Fruit fly (Drosophila melanogaster): Measurements from ENCODE around the gene slp2.

The slp2 gene

dm6 chr2L:3880048-3880447, 43.4 kb downstream of the slp2 start (continued):
- TF ChIP-seq CG8944 (GFP tag; optimal IDR thresholded peaks at IDR 0.05) = no peak
- peak; percentile 55 for TF ChIP-seq sens (GFP tag)
- no peak for TF ChIP-seq CG11398 (GFP tag; optimal IDR thresholded peaks at IDR 0.05)
- TF ChIP-seq Pdp1 (GFP tag; optimal IDR thresholded peaks at IDR 0.05) = peak in 1 of 2 experiments; percentile 7
- no peak for TF ChIP-seq CG6689 (GFP tag; IDR thresholded peaks at IDR 0.05)
- no peak for TF ChIP-seq yki (optimal IDR thresholded peaks at IDR 0.05)
- TF ChIP-seq CG9797 (GFP tag; optimal IDR thresholded peaks at IDR 0.05) = no peak
- TF ChIP-seq CG33557 (GFP tag; optimal IDR thresholded peaks at IDR 0.05) = no peak
- no peak for TF ChIP-seq Sry-β (GFP tag; optimal IDR thresholded peaks at IDR 0.05)
- no peak for TF ChIP-seq CG13296 (GFP tag; optimal IDR thresholded peaks at IDR 0.05)
- no peak for TF ChIP-seq pan (optimal IDR thresholded peaks at IDR 0.05)
- peak in 1 of 2 experiments; percentile 25 for TF ChIP-seq pan (GFP tag; optimal IDR thresholded peaks at IDR 0.05 in 1 of 2, IDR thresholded peaks at IDR 0.05 in 1 of 2)
- no peak for TF ChIP-seq CG3995 (GFP tag; optimal IDR thresholded peaks at IDR 0.05)
- TF ChIP-seq CG13894 (tag; optimal IDR thresholded peaks at IDR 0.05) = no peak
- TF ChIP-seq Ssrp (tag; optimal IDR thresholded peaks at IDR 0.05) = no peak
- no peak for TF ChIP-seq Dip2 (GFP tag; IDR thresholded peaks at IDR 0.05)
- no peak for TF ChIP-seq CG16863 (GFP tag; optimal IDR thresholded peaks at IDR 0.05)
- peak; percentile 76 for TF ChIP-seq lab (GFP tag; optimal IDR thresholded peaks at IDR 0.05)
- no peak for TF ChIP-seq tup (GFP tag; optimal IDR thresholded peaks at IDR 0.05)
- no peak for TF ChIP-seq CG12942 (GFP tag; optimal IDR thresholded peaks at IDR 0.05)
- TF ChIP-seq Spps (tag; optimal IDR thresholded peaks at IDR 0.05) = no peak
- no peak for TF ChIP-seq CG17802 (tag; optimal IDR thresholded peaks at IDR 0.05)
- peak; percentile 67 for TF ChIP-seq CG3281 (GFP tag; optimal IDR thresholded peaks at IDR 0.05)
- no peak for TF ChIP-seq Sox102F (GFP tag; optimal IDR thresholded peaks at IDR 0.05)
- TF ChIP-seq Meics (GFP tag; optimal IDR thresholded peaks at IDR 0.05) = peak; percentile 66
- no peak for TF ChIP-seq Hey (tag; optimal IDR thresholded peaks at IDR 0.05)
- no peak for TF ChIP-seq ham (GFP tag; IDR thresholded peaks at IDR 0.05)
- TF ChIP-seq Ptx1 (GFP tag; IDR thresholded peaks at IDR 0.05) = no peak
- no peak for TF ChIP-seq Nf-YA (GFP tag; IDR thresholded peaks at IDR 0.05)
- no peak for TF ChIP-seq pho (GFP tag; optimal IDR thresholded peaks at IDR 0.05)
- peak; percentile 35 for TF ChIP-seq CG2712 (tag; optimal IDR thresholded peaks at IDR 0.05)
- TF ChIP-seq Six4 (GFP tag; optimal IDR thresholded peaks at IDR 0.05) = no peak
- TF ChIP-seq Ets97D (GFP tag; optimal IDR thresholded peaks at IDR 0.05) = no peak
- no peak for TF ChIP-seq chif (GFP tag; optimal IDR thresholded peaks at IDR 0.05)
- no peak for TF ChIP-seq CG5180 (GFP tag; optimal IDR thresholded peaks at IDR 0.05)
- peak; percentile 17 for TF ChIP-seq nmo (GFP tag; optimal IDR thresholded peaks at IDR 0.05)
- TF ChIP-seq nom (GFP tag; optimal IDR thresholded peaks at IDR 0.05) = no peak
- TF ChIP-seq seq (GFP tag; IDR thresholded peaks at IDR 0.05) = no peak
- peak; percentile 26 for TF ChIP-seq D19B (GFP tag; optimal IDR thresholded peaks at IDR 0.05)
- TF ChIP-seq lola (GFP tag; optimal IDR thresholded peaks at IDR 0.05) = no peak
- TF ChIP-seq btn (GFP tag; optimal IDR thresholded peaks at IDR 0.05) = no peak
- peak; percentile 18 to 20 for TF ChIP-seq dpn (GFP tag; optimal IDR thresholded peaks at IDR 0.05)
- no peak for TF ChIP-seq Dll (GFP tag; IDR thresholded peaks at IDR 0.05; ENCODE audit: partially characterized antibody)
- no peak for TF ChIP-seq CG15269 (tag; optimal IDR thresholded peaks at IDR 0.05)
- TF ChIP-seq vvl (GFP tag; IDR thresholded peaks at IDR 0.05) = no peak
- no peak for TF ChIP-seq croc (GFP tag; conservative IDR thresholded peaks at IDR 0.05)
- no peak for TF ChIP-seq klu (GFP tag; IDR thresholded peaks at IDR 0.05)
- TF ChIP-seq chn (GFP tag; optimal IDR thresholded peaks at IDR 0.05) = no peak
- TF ChIP-seq gcm (GFP tag; optimal IDR thresholded peaks at IDR 0.05) = no peak
- TF ChIP-seq Opbp (GFP tag; IDR thresholded peaks at IDR 0.05; ENCODE audit: partially characterized antibody) = no peak
- no peak for TF ChIP-seq CG33213 (GFP tag; optimal IDR thresholded peaks at IDR 0.05)
